Fruit fly (Drosophila melanogaster): ENCODE data around the gene CG15196.

CG15196 gene

dm6 chrX:11409647-11410046, at the start of gene CG15196:
CG15196 (plus strand) TSS chrX:11409947.
- TF ChIP-seq Snoo (tag; optimal IDR thresholded peaks at IDR 0.05) = no peak
- TF ChIP-seq rn (GFP tag; IDR thresholded peaks at IDR 0.05) = no peak
- no peak for TF ChIP-seq CG10348 (GFP tag; IDR thresholded peaks at IDR 0.05)
- no peak for TF ChIP-seq CG8159 (tag; optimal IDR thresholded peaks at IDR 0.05)
- TF ChIP-seq fd96Ca (GFP tag; IDR thresholded peaks at IDR 0.05) = no peak
- no peak for TF ChIP-seq Pif1A (GFP tag; optimal IDR thresholded peaks at IDR 0.05)
- no peak for TF ChIP-seq CG32121 (GFP tag; IDR thresholded peaks at IDR 0.05)
- no peak for TF ChIP-seq Ets98B (GFP tag; IDR thresholded peaks at IDR 0.05)
- TF ChIP-seq CG14655 (GFP tag; optimal IDR thresholded peaks at IDR 0.05) = no peak
- TF ChIP-seq CG12605 (GFP tag; IDR thresholded peaks at IDR 0.05) = no peak
- no peak for TF ChIP-seq CG9948 (tag; optimal IDR thresholded peaks at IDR 0.05)
- no peak for TF ChIP-seq gl (tag; optimal IDR thresholded peaks at IDR 0.05)
- no peak for TF ChIP-seq CG4496 (GFP tag; IDR thresholded peaks at IDR 0.05)
- TF ChIP-seq CG17806 (tag; optimal IDR thresholded peaks at IDR 0.05) = no peak
- no peak for TF ChIP-seq CG34367 (tag; optimal IDR thresholded peaks at IDR 0.05)
- TF ChIP-seq CG13204 (GFP tag; optimal IDR thresholded peaks at IDR 0.05) = no peak
- no peak for TF ChIP-seq CG15710 (tag; optimal IDR thresholded peaks at IDR 0.05)
- TF ChIP-seq D1 (tag; optimal IDR thresholded peaks at IDR 0.05) = no peak

- TF ChIP-seq CG13204 (GFP tag; optimal IDR thresholded peaks at IDR 0.05) = no peak
- TF ChIP-seq CG8159 (tag; optimal IDR thresholded peaks at IDR 0.05) = no peak
- no peak for TF ChIP-seq Ets98B (GFP tag; IDR thresholded peaks at IDR 0.05)
- no peak for TF ChIP-seq Pif1A (GFP tag; optimal IDR thresholded peaks at IDR 0.05)
- no peak for TF ChIP-seq D1 (tag; optimal IDR thresholded peaks at IDR 0.05)
- no peak for TF ChIP-seq gl (tag; optimal IDR thresholded peaks at IDR 0.05)
- TF ChIP-seq CG12605 (GFP tag; IDR thresholded peaks at IDR 0.05) = no peak
- TF ChIP-seq CG8301 (tag; optimal IDR thresholded peaks at IDR 0.05) = no peak
- no peak for TF ChIP-seq CG34367 (tag; optimal IDR thresholded peaks at IDR 0.05)
- TF ChIP-seq Snoo (tag; optimal IDR thresholded peaks at IDR 0.05) = no peak
- no peak for TF ChIP-seq rn (GFP tag; IDR thresholded peaks at IDR 0.05)
- TF ChIP-seq CG10348 (GFP tag; IDR thresholded peaks at IDR 0.05) = no peak
- no peak for TF ChIP-seq CG15710 (tag; optimal IDR thresholded peaks at IDR 0.05)
- TF ChIP-seq Pif1B (GFP tag; optimal IDR thresholded peaks at IDR 0.05) = no peak
- TF ChIP-seq fd96Ca (GFP tag; IDR thresholded peaks at IDR 0.05) = no peak
- TF ChIP-seq CG14655 (GFP tag; optimal IDR thresholded peaks at IDR 0.05) = no peak
These were observed 41.8 kb upstream of the CG15196 start, which contains the start of the genes hop and Tim8 for dm6 chrX:11367783-11368509. hop (minus strand) TSS chrX:11368098. Tim8 (plus strand) TSS chrX:11368445.

- no peak for TF ChIP-seq CG34367 (tag; optimal IDR thresholded peaks at IDR 0.05)
- no peak for TF ChIP-seq CG8301 (tag; optimal IDR thresholded peaks at IDR 0.05)
- TF ChIP-seq CG9948 (tag; optimal IDR thresholded peaks at IDR 0.05) = no peak
- no peak for TF ChIP-seq CG4496 (GFP tag; IDR thresholded peaks at IDR 0.05)
- no peak for TF ChIP-seq gl (tag; optimal IDR thresholded peaks at IDR 0.05)
- no peak for TF ChIP-seq D1 (tag; optimal IDR thresholded peaks at IDR 0.05)
- TF ChIP-seq rn (GFP tag; IDR thresholded peaks at IDR 0.05) = no peak
- TF ChIP-seq CG17806 (tag; optimal IDR thresholded peaks at IDR 0.05) = no peak
- TF ChIP-seq Pif1A (GFP tag; optimal IDR thresholded peaks at IDR 0.05) = no peak
- TF ChIP-seq Ets98B (GFP tag; IDR thresholded peaks at IDR 0.05) = no peak
- TF ChIP-seq CG14655 (GFP tag; optimal IDR thresholded peaks at IDR 0.05) = no peak
- no peak for TF ChIP-seq CG10348 (GFP tag; IDR thresholded peaks at IDR 0.05)
- no peak for TF ChIP-seq CG15710 (tag; optimal IDR thresholded peaks at IDR 0.05)
- TF ChIP-seq Snoo (tag; optimal IDR thresholded peaks at IDR 0.05) = no peak
- TF ChIP-seq CG8159 (tag; optimal IDR thresholded peaks at IDR 0.05) = no peak
- no peak for TF ChIP-seq EcR (GFP tag; optimal IDR thresholded peaks at IDR 0.05)
- TF ChIP-seq CG13204 (GFP tag; optimal IDR thresholded peaks at IDR 0.05) = no peak
- no peak for TF ChIP-seq CG32121 (GFP tag; IDR thresholded peaks at IDR 0.05)
- no peak for TF ChIP-seq fd96Ca (GFP tag; IDR thresholded peaks at IDR 0.05)
These were observed 40.4 kb upstream of the CG15196 start, which contains the start of gene dlg1 for dm6 chrX:11369374-11369773. dlg1 (plus strand) TSS chrX:11369665.

DNA sequence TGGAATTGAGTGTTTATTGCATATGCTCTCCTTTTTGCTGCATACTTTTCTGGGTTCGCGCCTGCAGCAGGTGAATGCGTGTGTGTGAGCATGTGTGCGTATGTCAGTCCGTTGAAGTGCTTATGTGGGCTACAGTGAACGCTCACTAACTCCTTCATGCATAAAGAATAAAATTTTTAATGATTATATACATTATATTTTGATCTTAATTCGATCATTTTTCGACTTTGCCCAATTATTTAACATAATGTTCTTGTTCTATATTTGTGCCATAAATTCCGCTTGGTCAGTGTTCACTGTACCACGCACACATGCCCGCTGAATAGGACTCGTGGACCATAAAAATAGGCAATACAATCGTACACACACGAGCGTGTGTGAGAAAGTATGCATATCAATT, 39.0 kb upstream of the CG15196 start:
- TF ChIP-seq CG15710 (tag; optimal IDR thresholded peaks at IDR 0.05) (peak; percentile 26), CG17806 (tag; optimal IDR thresholded peaks at IDR 0.05) (no peak), CG34367 (tag; optimal IDR thresholded peaks at IDR 0.05) (no peak), CG8159 (tag; optimal IDR thresholded peaks at IDR 0.05) (peak; percentile 0), EcR (GFP tag; optimal IDR thresholded peaks at IDR 0.05) (no peak), Pif1A (GFP tag; optimal IDR thresholded peaks at IDR 0.05) (no peak), CG14655 (GFP tag; optimal IDR thresholded peaks at IDR 0.05) (no peak), Ets98B (GFP tag; IDR thresholded peaks at IDR 0.05) (peak; percentile 59), gl (tag; optimal IDR thresholded peaks at IDR 0.05) (no peak), CG4496 (GFP tag; IDR thresholded peaks at IDR 0.05) (peak; percentile 78), Snoo (tag; optimal IDR thresholded peaks at IDR 0.05) (peak; percentile 33), CG9948 (tag; optimal IDR thresholded peaks at IDR 0.05) (no peak), CG12605 (GFP tag; IDR thresholded peaks at IDR 0.05) (peak; percentile 53; the same call in 1 of the 2 replicates), CG13204 (GFP tag; optimal IDR thresholded peaks at IDR 0.05) (no peak), fd96Ca (GFP tag; IDR thresholded peaks at IDR 0.05) (peak; percentile 51; the same call in 1 of the 3 replicates), CG32121 (GFP tag; IDR thresholded peaks at IDR 0.05) (peak; percentile 46; the same call in 1 of the 2 replicates), D1 (tag; optimal IDR thresholded peaks at IDR 0.05) (no peak), Pif1B (GFP tag; optimal IDR thresholded peaks at IDR 0.05) (no peak), CG8301 (tag; optimal IDR thresholded peaks at IDR 0.05) (no peak), CG10348 (GFP tag; IDR thresholded peaks at IDR 0.05) (no peak), rn (GFP tag; IDR thresholded peaks at IDR 0.05) (no peak)

dm6 chrX:11371613-11372012, 38.1 kb upstream of the CG15196 start:
- TF ChIP-seq CG34367 (tag; optimal IDR thresholded peaks at IDR 0.05) (no peak), CG4496 (GFP tag; IDR thresholded peaks at IDR 0.05) (no peak), EcR (GFP tag; optimal IDR thresholded peaks at IDR 0.05) (no peak), CG8301 (tag; optimal IDR thresholded peaks at IDR 0.05) (no peak), gl (tag; optimal IDR thresholded peaks at IDR 0.05) (no peak), CG8159 (tag; optimal IDR thresholded peaks at IDR 0.05) (no peak), Snoo (tag; optimal IDR thresholded peaks at IDR 0.05) (no peak), rn (GFP tag; IDR thresholded peaks at IDR 0.05) (no peak), CG9948 (tag; optimal IDR thresholded peaks at IDR 0.05) (no peak), CG32121 (GFP tag; IDR thresholded peaks at IDR 0.05) (no peak), CG15710 (tag; optimal IDR thresholded peaks at IDR 0.05) (no peak), Pif1B (GFP tag; optimal IDR thresholded peaks at IDR 0.05) (no peak), Ets98B (GFP tag; IDR thresholded peaks at IDR 0.05) (no peak), CG13204 (GFP tag; optimal IDR thresholded peaks at IDR 0.05) (no peak)
